Worm (Caenorhabditis elegans): ENCODE measurements around the gene M01H9.3.
A peak's percentile ranks its signal among the peaks of the same experiment; 100 is the strongest.

Gene M01H9.3

DNA sequence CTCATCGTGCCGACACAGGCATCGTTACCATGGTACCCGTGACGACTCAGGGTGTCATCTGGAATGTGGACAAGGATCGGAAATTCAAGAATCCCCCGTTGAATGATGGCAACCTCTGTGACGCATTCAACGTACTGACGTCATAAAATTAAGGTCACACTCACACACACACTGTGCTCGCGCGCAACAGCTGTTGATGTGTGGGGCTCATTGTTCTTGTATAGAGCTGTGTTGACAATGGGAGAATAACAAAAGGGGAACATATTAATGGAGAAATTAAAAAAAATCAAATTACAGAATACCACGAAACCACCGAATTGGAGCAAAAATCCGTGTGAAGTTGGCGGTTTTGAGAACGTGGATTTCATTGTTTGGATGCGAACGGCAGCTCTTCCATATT lies 28.5 kb downstream of the M01H9.3 start:
- TF ChIP-seq elt-1 (tag; optimal IDR thresholded peaks at IDR 0.05) (no peak), ztf-1 (GFP tag; conservative IDR thresholded peaks at IDR 0.05) (no peak), egl-27 (tag; optimal IDR thresholded peaks at IDR 0.05) (no peak), lsy-2 (tag; optimal IDR thresholded peaks at IDR 0.05) (no peak), ztf-4 (tag; optimal IDR thresholded peaks at IDR 0.05) (no peak), crh-2 (tag; optimal IDR thresholded peaks at IDR 0.05) (no peak), ama-1 (optimal IDR thresholded peaks at IDR 0.05) (no peak), R02D3.7 (tag; optimal IDR thresholded peaks at IDR 0.05) (no peak), sma-3 (GFP tag; optimal IDR thresholded peaks at IDR 0.05) (no peak), nhr-129 (tag; optimal IDR thresholded peaks at IDR 0.05) (no peak), nhr-12 (tag; optimal IDR thresholded peaks at IDR 0.05) (no peak), gmeb-1 (tag; optimal IDR thresholded peaks at IDR 0.05) (no peak), fos-1 (tag; optimal IDR thresholded peaks at IDR 0.05) (no peak), sem-4 (tag; optimal IDR thresholded peaks at IDR 0.05) (no peak), ceh-16 (tag; optimal IDR thresholded peaks at IDR 0.05) (no peak)

DNA sequence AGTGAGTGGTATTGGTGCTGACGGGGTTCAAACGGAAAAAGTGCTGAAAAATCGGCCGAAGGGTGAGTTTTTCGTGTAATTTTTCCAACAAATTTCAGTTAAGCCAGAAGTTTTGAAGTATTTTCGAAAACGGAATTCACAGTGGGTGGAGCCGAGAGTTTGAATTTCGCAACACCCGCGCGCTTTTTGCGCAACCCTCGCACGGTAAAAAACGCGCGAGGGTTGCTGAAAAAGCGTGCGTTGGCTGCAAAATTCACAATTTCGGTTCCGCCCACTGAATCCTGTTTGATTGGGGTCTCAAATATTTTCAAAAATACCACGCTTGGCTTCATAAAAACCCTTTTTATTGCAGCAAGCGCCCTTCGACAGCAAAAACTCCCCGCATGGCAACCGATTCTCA lies 29.5 kb downstream of the M01H9.3 start:
- TF ChIP-seq mbf-1 (tag; optimal IDR thresholded peaks at IDR 0.05) (no peak), nhr-11 (tag; optimal IDR thresholded peaks at IDR 0.05) (no peak)

ce11 chrIV:4447284-4447366 lies 29.7 kb downstream of the M01H9.3 start, which contains the start of gene chat-1:
Gene chat-1, plus strand, starts transcription at chrIV:4447331.
- no peak for TF ChIP-seq nhr-77 (tag; optimal IDR thresholded peaks at IDR 0.05)
- TF ChIP-seq nhr-23 (tag; optimal IDR thresholded peaks at IDR 0.05), result no peak
- no peak for TF ChIP-seq dmd-4 (tag; optimal IDR thresholded peaks at IDR 0.05)
- TF ChIP-seq ztf-4 (tag; optimal IDR thresholded peaks at IDR 0.05), result no peak
- no peak for TF ChIP-seq blmp-1 (tag; optimal IDR thresholded peaks at IDR 0.05; ENCODE audit: insufficient read depth)
- no peak for TF ChIP-seq sma-9 (GFP tag; optimal IDR thresholded peaks at IDR 0.05)
- no peak for TF ChIP-seq sma-9 (tag; optimal IDR thresholded peaks at IDR 0.05)
- no peak for TF ChIP-seq snpc-4 (tag; optimal IDR thresholded peaks at IDR 0.05)
- no peak for TF ChIP-seq nhr-11 (tag; optimal IDR thresholded peaks at IDR 0.05)
- no peak for TF ChIP-seq sem-4 (tag; optimal IDR thresholded peaks at IDR 0.05)

DNA sequence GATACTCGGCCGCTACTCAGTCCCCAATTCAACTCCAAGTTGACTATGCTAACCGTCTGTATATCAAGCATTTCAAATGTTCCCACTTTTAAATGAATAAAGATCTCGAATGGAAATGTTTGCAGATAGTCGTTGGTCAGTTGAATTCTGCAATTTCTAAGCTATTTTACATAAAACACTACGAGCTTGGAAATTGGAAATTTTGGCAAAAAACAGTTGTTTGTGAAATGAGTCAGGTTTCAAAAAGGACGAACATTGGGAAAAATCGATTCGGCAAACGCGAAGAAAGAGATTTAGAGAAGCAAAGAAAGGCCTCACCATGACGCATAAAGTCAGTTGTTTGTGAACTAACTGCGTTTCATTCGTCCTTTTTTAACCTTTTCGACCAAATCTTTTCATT lies 30.0 kb downstream of the M01H9.3 start:
- TF ChIP-seq elt-3 (tag; optimal IDR thresholded peaks at IDR 0.05) (no peak), nhr-129 (tag; optimal IDR thresholded peaks at IDR 0.05) (peak; percentile 73), crh-2 (tag; optimal IDR thresholded peaks at IDR 0.05) (peak; percentile 55), lin-13 (GFP tag; optimal IDR thresholded peaks at IDR 0.05) (peak; percentile 53), C34F6.9 (tag; optimal IDR thresholded peaks at IDR 0.05) (peak; percentile 53), ama-1 (optimal IDR thresholded peaks at IDR 0.05) (peak; percentile 71), nhr-23 (tag; optimal IDR thresholded peaks at IDR 0.05) (no peak), aly-2 (tag; optimal IDR thresholded peaks at IDR 0.05) (no peak), alr-1 (tag; optimal IDR thresholded peaks at IDR 0.05) (no peak), fos-1 (tag; optimal IDR thresholded peaks at IDR 0.05) (peak; percentile 85), dmd-4 (tag; optimal IDR thresholded peaks at IDR 0.05) (no peak), ztf-4 (tag; optimal IDR thresholded peaks at IDR 0.05) (peak; percentile 44), zag-1 (tag; optimal IDR thresholded peaks at IDR 0.05) (no peak), sma-3 (GFP tag; optimal IDR thresholded peaks at IDR 0.05) (peak; percentile 38), unc-55 (GFP tag; optimal IDR thresholded peaks at IDR 0.05) (peak; percentile 61), ZK546.5 (tag; optimal IDR thresholded peaks at IDR 0.05) (peak; percentile 39), nhr-25 (tag; optimal IDR thresholded peaks at IDR 0.05) (peak; percentile 8), gmeb-1 (tag; optimal IDR thresholded peaks at IDR 0.05) (peak; percentile 22), lsy-2 (tag; optimal IDR thresholded peaks at IDR 0.05) (peak; percentile 25 to 81)

ce11 chrIV:4445711-4446290 lies 31.1 kb downstream of the M01H9.3 start, which contains the start of the genes wapl-1 and htz-1:
Gene wapl-1, minus strand, starts transcription at chrIV:4445740.
Gene htz-1, plus strand, starts transcription at chrIV:4446216.
- peak; percentile 16 for TF ChIP-seq nhr-77 (tag; optimal IDR thresholded peaks at IDR 0.05)
- peak; percentile 82 for TF ChIP-seq egl-27 (tag; optimal IDR thresholded peaks at IDR 0.05)
- peak; percentile 54 for TF ChIP-seq skn-1 (tag; optimal IDR thresholded peaks at IDR 0.05)
- peak; percentile 85 for TF ChIP-seq mab-5 (tag; optimal IDR thresholded peaks at IDR 0.05)
- TF ChIP-seq snpc-4 (tag; optimal IDR thresholded peaks at IDR 0.05), result peak; percentile 82
- peak; percentile 79 for TF ChIP-seq Y55F3AM.14 (GFP tag; optimal IDR thresholded peaks at IDR 0.05)
- TF ChIP-seq unc-55 (GFP tag; optimal IDR thresholded peaks at IDR 0.05), result peak; percentile 99
- TF ChIP-seq nhr-10 (tag; optimal IDR thresholded peaks at IDR 0.05), result peak; percentile 59
- TF ChIP-seq R02D3.7 (tag; optimal IDR thresholded peaks at IDR 0.05), result peak; percentile 95
- no peak for TF ChIP-seq unc-39 (tag; optimal IDR thresholded peaks at IDR 0.05)
- TF ChIP-seq sma-3 (GFP tag; optimal IDR thresholded peaks at IDR 0.05), result peak; percentile 97
- peak; percentile 92 for TF ChIP-seq nhr-6 (tag; optimal IDR thresholded peaks at IDR 0.05)
- no peak for TF ChIP-seq nhr-11 (tag; optimal IDR thresholded peaks at IDR 0.05)
- peak; percentile 86 for TF ChIP-seq ceh-16 (tag; optimal IDR thresholded peaks at IDR 0.05)
- TF ChIP-seq lin-11 (tag; optimal IDR thresholded peaks at IDR 0.05), result peak; percentile 99
- TF ChIP-seq fos-1 (tag; optimal IDR thresholded peaks at IDR 0.05), result peak; percentile 91
- no peak for TF ChIP-seq peb-1 (tag; optimal IDR thresholded peaks at IDR 0.05)
- no peak for TF ChIP-seq ztf-11 (tag; optimal IDR thresholded peaks at IDR 0.05)
- no peak for TF ChIP-seq ztf-1 (GFP tag; conservative IDR thresholded peaks at IDR 0.05)
- peak; percentile 95 for TF ChIP-seq nhr-25 (tag; optimal IDR thresholded peaks at IDR 0.05)
- TF ChIP-seq nhr-23 (tag; optimal IDR thresholded peaks at IDR 0.05), result no peak
- peak; percentile 96 for TF ChIP-seq F13H6.1 (tag; optimal IDR thresholded peaks at IDR 0.05)
- peak; percentile 95 for TF ChIP-seq gmeb-1 (tag; optimal IDR thresholded peaks at IDR 0.05)
- TF ChIP-seq lsy-2 (tag; optimal IDR thresholded peaks at IDR 0.05), result peak; percentile 99
- peak; percentile 71 for TF ChIP-seq unc-62 (GFP tag; optimal IDR thresholded peaks at IDR 0.05)
- no peak for TF ChIP-seq alr-1 (tag; optimal IDR thresholded peaks at IDR 0.05)
- TF ChIP-seq ama-1 (optimal IDR thresholded peaks at IDR 0.05), result peak; percentile 78
- peak; percentile 94 for TF ChIP-seq sem-4 (tag; optimal IDR thresholded peaks at IDR 0.05)
- TF ChIP-seq nhr-12 (tag; optimal IDR thresholded peaks at IDR 0.05), result no peak
- TF ChIP-seq C34F6.9 (tag; optimal IDR thresholded peaks at IDR 0.05), result peak; percentile 98
- TF ChIP-seq dmd-4 (tag; optimal IDR thresholded peaks at IDR 0.05), result no peak

Data from whole organism, L2 larva.